Fruit fly (Drosophila melanogaster): Measurements from ENCODE around the gene RSG7.

DNA sequence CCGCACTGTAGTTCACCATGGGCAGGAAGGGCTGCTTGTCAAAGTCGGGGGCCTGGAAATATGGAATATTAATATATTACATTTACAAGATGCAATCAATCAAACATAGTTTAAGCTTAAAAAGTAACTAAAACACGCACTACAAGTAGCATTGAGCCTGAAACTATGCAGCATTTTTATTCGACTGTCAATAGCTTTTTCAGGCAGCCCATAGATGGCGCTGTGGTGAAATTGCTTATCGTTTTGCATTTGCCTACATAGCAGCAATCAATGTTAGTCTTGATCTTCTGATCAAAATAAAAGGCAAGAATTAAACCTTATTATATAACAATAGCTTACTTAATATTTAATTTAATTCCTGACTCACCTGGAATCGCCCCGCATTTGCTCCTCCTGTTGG, 2.3 kb upstream of the RSG7 start:
- no peak for TF ChIP-seq psq (optimal IDR thresholded peaks at IDR 0.05)
- TF ChIP-seq h (optimal IDR thresholded peaks at IDR 0.05) = no peak
- TF ChIP-seq Myc (optimal IDR thresholded peaks at IDR 0.05) = no peak
- no peak for TF ChIP-seq Sin3A (optimal IDR thresholded peaks at IDR 0.05)
